Worm (Caenorhabditis elegans): ENCODE data around the gene T07G12.3.

- TF ChIP-seq him-1 (tag; optimal IDR thresholded peaks at IDR 0.05) (no peak), W03F9.2 (tag; optimal IDR thresholded peaks at IDR 0.05) (no peak)
These were observed 39.7 kb downstream of the T07G12.3 start for ce11 chrIV:10573471-10573870.

All from whole organism, L4/young adult.